Fruit fly (Drosophila melanogaster) whole organism, wandering third instar larva: ENCODE data around the gene CtsL3.

Source experiments
- Abd-B ChIP-seq: fragments of >200 bp; optimal IDR thresholded peaks from 2 replicates; lab custom pipeline; 2017; ENCODE audit warnings: missing biosample characterization, missing genetic modification characterization
- CG32264 ChIP-seq: fragments of 200-800 bp; sonication (Bioruptor generic); optimal IDR thresholded peaks from 2 replicates; lab custom pipeline; 2016; ENCODE audit warnings: missing biosample characterization, missing genetic modification characterization
- CrebA ChIP-seq: fragments of 200-800 bp; sonication (Bioruptor generic); optimal IDR thresholded peaks from 2 replicates; lab custom pipeline; 2016; ENCODE audit warnings: missing biosample characterization, mild to moderate bottlenecking, missing genetic modification characterization, borderline replicate concordance
- Dfd ChIP-seq: fragments of >200 bp; optimal IDR thresholded peaks from 2 replicates; lab custom pipeline; 2017; ENCODE audit warnings: missing biosample characterization, missing genetic modification characterization
- Dif ChIP-seq: fragments of 200-275, 200-300 bp; sonication (Bioruptor generic); optimal IDR thresholded peaks from 2 replicates; lab custom pipeline; 2018; ENCODE audit warnings: missing biosample characterization, missing genetic modification characterization; ENCODE audit not compliant: partially characterized antibody
- GATAd ChIP-seq: sonication (Bioruptor generic); optimal IDR thresholded peaks from 2 replicates; lab custom pipeline; 2016; ENCODE audit warnings: missing biosample characterization, missing genetic modification characterization
- HLH106 ChIP-seq: fragments of 200-800 bp; optimal IDR thresholded peaks from 3 replicates; lab custom pipeline; 2019; ENCODE audit warnings: missing biosample characterization, mild to moderate bottlenecking, missing genetic modification characterization, moderate library complexity
- Hnf4 ChIP-seq: fragments of 200-800 bp; sonication (Bioruptor generic); optimal IDR thresholded peaks from 2 replicates; lab custom pipeline; 2016; ENCODE audit warnings: missing biosample characterization, mild to moderate bottlenecking, missing genetic modification characterization
- Hr78 ChIP-seq: fragments of >200 bp; optimal IDR thresholded peaks from 2 replicates; lab custom pipeline; 2017; ENCODE audit warnings: missing biosample characterization, missing genetic modification characterization
- Hr83 ChIP-seq: fragments of 200-300 bp; sonication (Bioruptor generic); optimal IDR thresholded peaks from 2 replicates; lab custom pipeline; 2016; ENCODE audit warnings: missing biosample characterization, mild to moderate bottlenecking, missing genetic modification characterization, moderate library complexity; ENCODE audit not compliant: poor library complexity, severe bottlenecking
- Jra ChIP-seq: sonication (Bioruptor generic); optimal IDR thresholded peaks from 2 replicates; lab custom pipeline; 2016; ENCODE audit warnings: missing biosample characterization, missing genetic modification characterization
- Mio ChIP-seq: sonication (Bioruptor generic); optimal IDR thresholded peaks from 2 replicates; lab custom pipeline; 2016; ENCODE audit warnings: missing biosample characterization, missing genetic modification characterization
- Myc ChIP-seq: fragments of >200 bp; optimal IDR thresholded peaks from 2 replicates; lab custom pipeline; 2017
- N ChIP-seq: fragments of >200 bp; optimal IDR thresholded peaks from 2 replicates; lab custom pipeline; 2018; ENCODE audit warnings: missing biosample characterization, missing external identifiers, missing genetic modification characterization
- Rel ChIP-seq, 2 experiments: fragments of 200-800 bp; sonication (Bioruptor generic) in 1 of 2; optimal IDR thresholded peaks; 2 replicates in 1 of 2; 3 replicates in 1 of 2; lab custom pipeline; 2016 to 2019; ENCODE audit warnings: mild to moderate bottlenecking in 2 of 2, missing biosample characterization in 2 of 2, missing genetic modification characterization in 2 of 2, moderate library complexity in 1 of 2
- Sp1 ChIP-seq: fragments of 200-800 bp; sonication (Bioruptor generic); optimal IDR thresholded peaks from 3 replicates; lab custom pipeline; 2019; ENCODE audit warnings: missing biosample characterization, mild to moderate bottlenecking, missing genetic modification characterization, moderate library complexity
- Vsx2 ChIP-seq: fragments of 200-300, 225-300 bp; sonication (Bioruptor generic); optimal IDR thresholded peaks from 2 replicates; lab custom pipeline; 2018; ENCODE audit warnings: missing biosample characterization, missing genetic modification characterization; ENCODE audit not compliant: partially characterized antibody
- dl ChIP-seq, 2 experiments: fragments of 175-275, 200-275 bp in 1 of 2; fragments of 200-275 bp in 1 of 2; sonication (Bioruptor generic); optimal IDR thresholded peaks; lab custom pipeline; 2018; ENCODE audit warnings: mild to moderate bottlenecking in 2 of 2, missing biosample characterization in 2 of 2, missing genetic modification characterization in 2 of 2, moderate library complexity in 2 of 2; ENCODE audit not compliant: partially characterized antibody in 2 of 2, insufficient read depth in 1 of 2
- dsf ChIP-seq: sonication (Bioruptor generic); optimal IDR thresholded peaks from 2 replicates; lab custom pipeline; 2016; ENCODE audit warnings: missing biosample characterization, missing genetic modification characterization, borderline replicate concordance
- ey ChIP-seq: fragments of 200-800 bp; sonication (Bioruptor generic); optimal IDR thresholded peaks from 2 replicates; lab custom pipeline; 2016; ENCODE audit warnings: missing biosample characterization, missing genetic modification characterization
- foxo ChIP-seq, 2 experiments: fragments of 200-800 bp; sonication (Bioruptor generic); optimal IDR thresholded peaks; 2 replicates in 1 of 2; 3 replicates in 1 of 2; lab custom pipeline; 2016 to 2017; ENCODE audit warnings: missing biosample characterization in 2 of 2, missing genetic modification characterization in 2 of 2
- fru ChIP-seq: fragments of 200-800 bp; sonication (Bioruptor generic); optimal IDR thresholded peaks from 3 replicates; lab custom pipeline; 2016; ENCODE audit warnings: missing biosample characterization, mild to moderate bottlenecking, missing genetic modification characterization
- h ChIP-seq: fragments of 200-800 bp; sonication (Bioruptor generic); optimal IDR thresholded peaks from 3 replicates; lab custom pipeline; 2016; ENCODE audit warnings: missing biosample characterization, mild to moderate bottlenecking, missing genetic modification characterization
- jim ChIP-seq: fragments of 175-275, 200-325 bp; sonication (Bioruptor generic); optimal IDR thresholded peaks from 2 replicates; lab custom pipeline; 2016; ENCODE audit warnings: missing biosample characterization, mild to moderate bottlenecking, missing genetic modification characterization
- lola ChIP-seq: fragments of >200 bp; optimal IDR thresholded peaks from 2 replicates; lab custom pipeline; 2017; ENCODE audit warnings: missing biosample characterization, missing genetic modification characterization
- rgr ChIP-seq: fragments of 200-800 bp; sonication (Bioruptor generic); optimal IDR thresholded peaks from 3 replicates; lab custom pipeline; 2016; ENCODE audit warnings: missing biosample characterization, mild to moderate bottlenecking, missing genetic modification characterization
- sage ChIP-seq: fragments of 200-800 bp; sonication (Bioruptor generic); optimal IDR thresholded peaks from 2 replicates; lab custom pipeline; 2016; ENCODE audit warnings: missing biosample characterization, mild to moderate bottlenecking, missing genetic modification characterization
- sv ChIP-seq: fragments of 200-800 bp; sonication (Bioruptor generic); optimal IDR thresholded peaks from 3 replicates; lab custom pipeline; 2016; ENCODE audit warnings: missing biosample characterization, missing genetic modification characterization
- usp ChIP-seq: fragments of >200 bp; optimal IDR thresholded peaks from 2 replicates; lab custom pipeline; 2017; ENCODE audit warnings: missing biosample characterization, missing genetic modification characterization
- woc ChIP-seq: sonication (Bioruptor generic); optimal IDR thresholded peaks from 2 replicates; lab custom pipeline; 2016; ENCODE audit warnings: missing biosample characterization, mild to moderate bottlenecking, missing genetic modification characterization

Gene CtsL3

dm6 chr3R:6025227-6025626, 1.8 kb downstream of the CtsL3 start:
- no peak for TF ChIP-seq HLH106
- no peak for TF ChIP-seq rgr (GFP tag; lab: Kevin White, UChicago)
- no peak for TF ChIP-seq dl (GFP tag; optimal IDR thresholded peaks at IDR 0.05; lab: Kevin White, UChicago; ENCODE audit: insufficient read depth in 1 of 2, partially characterized antibody in 2 of 2)
- TF ChIP-seq ey (GFP tag; lab: Kevin White, UChicago): no peak
- TF ChIP-seq jim: no peak
- TF ChIP-seq Hnf4 (GFP tag; lab: Kevin White, UChicago): no peak
- TF ChIP-seq foxo (GFP tag; optimal IDR thresholded peaks at IDR 0.05; lab: Kevin White, UChicago): no peak
- TF ChIP-seq Sp1 (GFP tag; lab: Kevin White, UChicago): no peak
- no peak for TF ChIP-seq Dfd
- TF ChIP-seq Hr83: no peak
- TF ChIP-seq Abd-B (GFP tag; lab: Kevin White, UChicago): no peak
- TF ChIP-seq Myc (lab: Kevin White, UChicago): no peak
- TF ChIP-seq fru (GFP tag; lab: Kevin White, UChicago): no peak
- no peak for TF ChIP-seq dsf (GFP tag; lab: Kevin White, UChicago)
- TF ChIP-seq h (GFP tag; lab: Kevin White, UChicago): no peak
- TF ChIP-seq Hr78 (GFP tag; lab: Kevin White, UChicago): no peak
- no peak for TF ChIP-seq CrebA
- no peak for TF ChIP-seq usp (GFP tag; lab: Kevin White, UChicago)
- TF ChIP-seq Jra (GFP tag; lab: Kevin White, UChicago): no peak

DNA sequence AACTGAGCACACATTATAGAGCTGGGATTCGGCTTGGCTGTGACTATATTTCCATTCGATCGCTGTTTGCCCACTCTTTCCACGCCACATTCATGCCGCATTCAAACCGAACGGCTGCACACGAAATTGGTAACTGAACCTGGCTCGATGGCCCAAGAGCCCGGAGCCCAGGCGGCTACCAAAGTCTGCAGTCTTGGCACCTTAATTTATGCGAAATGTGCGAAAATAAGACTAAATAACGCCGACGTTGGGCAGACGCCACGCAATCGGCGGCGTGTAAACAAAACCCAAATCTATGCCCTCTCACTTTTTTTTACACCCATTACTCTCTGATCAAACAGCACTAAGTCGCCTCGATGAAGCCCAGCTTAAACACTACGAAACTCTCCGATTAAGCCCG, 15.2 kb downstream of the CtsL3 start, which contains the start of gene CG10280:
CG10280 (minus strand) TSS at position 101 of the 400 bp plus-strand sequence.
- TF ChIP-seq Abd-B (GFP tag; lab: Kevin White, UChicago) (no peak), GATAd (GFP tag; lab: Kevin White, UChicago) (no peak), N (GFP tag; lab: Kevin White, UChicago) (no peak), Hnf4 (GFP tag; lab: Kevin White, UChicago) (no peak)

dm6 chr3R:6009510-6010407, 17.3 kb downstream of the CtsL3 start:
- no peak for TF ChIP-seq Vsx2
- TF ChIP-seq lola (GFP tag; lab: Kevin White, UChicago): no peak
- TF ChIP-seq dsf (GFP tag; lab: Kevin White, UChicago): no peak
- no peak for TF ChIP-seq Dif (GFP tag; lab: Kevin White, UChicago)
- TF ChIP-seq sage (GFP tag; lab: Kevin White, UChicago): no peak
- no peak for TF ChIP-seq HLH106
- TF ChIP-seq Jra (GFP tag; lab: Kevin White, UChicago): no peak
- no peak for TF ChIP-seq woc (GFP tag; lab: Kevin White, UChicago)
- TF ChIP-seq, all 38 proteins: peak for 0

dm6 chr3R:6008202-6009062, 18.6 kb downstream of the CtsL3 start, which contains the start of gene Rm62:
Gene Rm62, minus strand, starts transcription at chr3R:6008579.
- TF ChIP-seq CrebA: no peak
- no peak for TF ChIP-seq sage (GFP tag; lab: Kevin White, UChicago)
- TF ChIP-seq Hnf4 (GFP tag; lab: Kevin White, UChicago): no peak
- no peak for TF ChIP-seq Myc (lab: Kevin White, UChicago)
- no peak for TF ChIP-seq Rel (GFP tag; optimal IDR thresholded peaks at IDR 0.05; lab: Kevin White, UChicago)
- peak; percentile 41 for TF ChIP-seq Rel (tag; optimal IDR thresholded peaks at IDR 0.05; lab: Kevin White, UChicago)
- TF ChIP-seq Vsx2: no peak
- TF ChIP-seq jim: no peak
- peak; percentile 15 for TF ChIP-seq HLH106
- TF ChIP-seq Abd-B (GFP tag; lab: Kevin White, UChicago): no peak
- peak; percentile 28 for TF ChIP-seq Sp1 (GFP tag; lab: Kevin White, UChicago)
- TF ChIP-seq GATAd (GFP tag; lab: Kevin White, UChicago): no peak
- no peak for TF ChIP-seq lola (GFP tag; lab: Kevin White, UChicago)
- no peak for TF ChIP-seq sv (GFP tag; lab: Kevin White, UChicago)
- no peak for TF ChIP-seq CG32264 (GFP tag; lab: Kevin White, UChicago)
- no peak for TF ChIP-seq h (GFP tag; lab: Kevin White, UChicago)
- no peak for TF ChIP-seq Mio (GFP tag; lab: Kevin White, UChicago)
- TF ChIP-seq, all 38 proteins: peak for 3
